Fruit fly (Drosophila melanogaster): ENCODE measurements around the gene Osi3.

dm6 chr3R:6240263-6240662 is 24.6 kb downstream of the Osi3 start:
- TF ChIP-seq salm (tag; optimal IDR thresholded peaks at IDR 0.05) (no peak), az2 (GFP tag; optimal IDR thresholded peaks at IDR 0.05) (no peak), stc (GFP tag; IDR thresholded peaks at IDR 0.05) (no peak), CG3995 (GFP tag; optimal IDR thresholded peaks at IDR 0.05) (no peak), CG1529 (GFP tag; optimal IDR thresholded peaks at IDR 0.05) (no peak), CG17361 (GFP tag; IDR thresholded peaks at IDR 0.05) (no peak), CG8478 (optimal IDR thresholded peaks at IDR 0.05) (no peak), CG7357 (GFP tag; IDR thresholded peaks at IDR 0.05) (no peak), toy (GFP tag; IDR thresholded peaks at IDR 0.05) (no peak)

All from whole organism, embryonic.